Worm (Caenorhabditis elegans) whole organism, early embryonic: Measurements from ENCODE around the gene T07G12.5.

Experiments
- B0310.2 ChIP-seq: sonication (generic microtip); optimal IDR thresholded peaks from 2 replicates; lab custom pipeline; 2016; ENCODE audit warnings: mild to moderate bottlenecking, missing genetic modification characterization, missing compliant biosample characterization
- aly-1 ChIP-seq: sonication (generic microtip); optimal IDR thresholded peaks from 2 replicates; lab custom pipeline; 2016; ENCODE audit warnings: missing genetic modification characterization, missing compliant biosample characterization
- tbx-11 ChIP-seq: fragments of 200-800 bp; sonication (Bioruptor generic); IDR thresholded peaks from 2 replicates; pipeline ENCODE4 v1.3.6; 2022; ENCODE audit warnings: missing genetic modification characterization, missing compliant biosample characterization

- no peak for TF ChIP-seq aly-1 (tag; lab: Kevin White, UChicago)
- no peak for TF ChIP-seq B0310.2 (tag; lab: Kevin White, UChicago)
- TF ChIP-seq tbx-11 = no peak
These were observed 11.3 kb downstream of the T07G12.5 start, which contains the start of gene T07G12.3 for ce11 chrIV:10533639-10534038.
